Fruit fly (Drosophila melanogaster) whole organism, embryonic: ENCODE measurements around the gene Targ3.

Source experiments
- Adf1 ChIP-seq: fragments of 200-800 bp; sonication (Bioruptor generic); IDR thresholded peaks from 2 replicates; pipeline ENCODE4 v1.3.6; 2022; ENCODE audit warnings: missing biosample characterization, missing genetic modification characterization
- C15 ChIP-seq: fragments of 200-800 bp; sonication (Bioruptor generic); IDR thresholded peaks from 3 replicates; pipeline ENCODE4 v1.3.6; 2022; ENCODE audit warnings: missing biosample characterization, missing genetic modification characterization
- CG13894 ChIP-seq: fragments of 200-800 bp; sonication (Bioruptor generic); optimal IDR thresholded peaks from 3 replicates; lab custom pipeline; 2018; ENCODE audit warnings: missing biosample characterization, mild to moderate bottlenecking, missing genetic modification characterization, moderate library complexity
- CG16813 ChIP-seq: fragments of 200-800 bp; sonication (Bioruptor generic); IDR thresholded peaks from 3 replicates; pipeline ENCODE4 v1.3.6; 2022; ENCODE audit warnings: missing biosample characterization, missing genetic modification characterization; ENCODE audit not compliant: partially characterized antibody
- CG17385 ChIP-seq: fragments of 200-800 bp; sonication (Bioruptor generic); optimal IDR thresholded peaks from 3 replicates; lab custom pipeline; 2018; ENCODE audit warnings: missing biosample characterization, mild to moderate bottlenecking, missing genetic modification characterization
- CG2712 ChIP-seq: fragments of 200-800 bp; optimal IDR thresholded peaks from 3 replicates; lab custom pipeline; 2019; ENCODE audit warnings: missing biosample characterization, mild to moderate bottlenecking, missing genetic modification characterization, moderate library complexity
- CG3838 ChIP-seq: fragments of 200-800 bp; sonication (Bioruptor generic); optimal IDR thresholded peaks from 3 replicates; lab custom pipeline; 2016; ENCODE audit warnings: missing biosample characterization, missing genetic modification characterization
- CG42726 ChIP-seq: fragments of 200-800 bp; sonication (Bioruptor generic); IDR thresholded peaks from 2 replicates; pipeline ENCODE4 v1.3.6; 2022; ENCODE audit warnings: missing biosample characterization, missing genetic modification characterization; ENCODE audit not compliant: partially characterized antibody
- CG4820 ChIP-seq: fragments of 200-800 bp; sonication (Bioruptor generic); optimal IDR thresholded peaks from 3 replicates; lab custom pipeline; 2016; ENCODE audit warnings: missing biosample characterization, missing genetic modification characterization
- CG5180 ChIP-seq: fragments of 200-800 bp; sonication (Bioruptor generic); optimal IDR thresholded peaks from 3 replicates; lab custom pipeline; 2017; ENCODE audit warnings: missing biosample characterization, missing genetic modification characterization, mild to moderate bottlenecking, moderate library complexity, missing genetic modification reagents
- CG6175 ChIP-seq: fragments of 200-800 bp; sonication (Bioruptor generic); IDR thresholded peaks from 3 replicates; pipeline ENCODE4 v1.3.6; 2022; ENCODE audit warnings: missing biosample characterization, missing genetic modification characterization
- CG7556 ChIP-seq: fragments of 200-800 bp; sonication (Bioruptor generic); optimal IDR thresholded peaks from 2 replicates; lab custom pipeline; 2017; ENCODE audit warnings: missing biosample characterization, mild to moderate bottlenecking, missing genetic modification characterization
- CG7963 ChIP-seq: fragments of 200-800 bp; sonication (Bioruptor generic); IDR thresholded peaks from 3 replicates; pipeline ENCODE4 v1.3.6; 2022; ENCODE audit warnings: missing biosample characterization, missing genetic modification characterization; ENCODE audit not compliant: partially characterized antibody
- CG8924 ChIP-seq: fragments of 200-800 bp; optimal IDR thresholded peaks from 3 replicates; lab custom pipeline; 2019; ENCODE audit warnings: missing biosample characterization, mild to moderate bottlenecking, missing genetic modification characterization, moderate library complexity
- Camta ChIP-seq: fragments of 200-800 bp; sonication (Bioruptor generic); optimal IDR thresholded peaks from 2 replicates; lab custom pipeline; 2016; ENCODE audit warnings: missing biosample characterization, missing genetic modification characterization
- Dref ChIP-seq: fragments of 200-800 bp; sonication (Bioruptor generic); IDR thresholded peaks from 2 replicates; pipeline ENCODE4 v1.3.6; 2022; ENCODE audit warnings: missing biosample characterization, missing genetic modification characterization
- Ets97D ChIP-seq: fragments of 200-800 bp; sonication (Bioruptor generic); optimal IDR thresholded peaks from 3 replicates; lab custom pipeline; 2016; ENCODE audit warnings: missing biosample characterization, missing genetic modification characterization
- H2.0 ChIP-seq: fragments of 200-800 bp; sonication (Bioruptor generic); IDR thresholded peaks from 2 replicates; pipeline ENCODE4 v1.3.6; 2022; ENCODE audit warnings: missing biosample characterization, missing genetic modification characterization
- Hand ChIP-seq: fragments of 200-800 bp; sonication (Bioruptor generic); optimal IDR thresholded peaks from 2 replicates; lab custom pipeline; 2017; ENCODE audit warnings: mild to moderate bottlenecking, missing biosample characterization, missing genetic modification reagents, missing genetic modification characterization
- Hsf ChIP-seq: fragments of 200-800 bp; sonication (Bioruptor generic); optimal IDR thresholded peaks from 3 replicates; lab custom pipeline; 2016; ENCODE audit warnings: missing biosample characterization, missing genetic modification characterization
- MBD-R2 ChIP-seq: fragments of 200-800 bp; sonication (Bioruptor generic); IDR thresholded peaks from 2 replicates; pipeline ENCODE4 v1.3.6; 2022; ENCODE audit warnings: missing biosample characterization, missing genetic modification characterization
- Max ChIP-seq: fragments of 200-800 bp; sonication (Bioruptor generic); optimal IDR thresholded peaks from 2 replicates; lab custom pipeline; 2016; ENCODE audit warnings: missing biosample characterization, mild to moderate bottlenecking, missing genetic modification characterization
- NFAT ChIP-seq: fragments of 200-800 bp; sonication (Bioruptor generic); IDR thresholded peaks from 2 replicates; pipeline ENCODE4 v1.3.6; 2022; ENCODE audit warnings: missing biosample characterization, missing genetic modification characterization
- Ptx1 ChIP-seq: fragments of 200-800 bp; sonication (Bioruptor generic); IDR thresholded peaks from 2 replicates; pipeline ENCODE4 v1.3.6; 2022; ENCODE audit warnings: missing biosample characterization, missing genetic modification characterization
- Rx ChIP-seq: fragments of 200-800 bp; sonication (Bioruptor generic); IDR thresholded peaks from 2 replicates; pipeline ENCODE4 v1.3.6; 2022; ENCODE audit warnings: missing biosample characterization, missing genetic modification characterization
- Sin3A ChIP-seq: fragments of >200 bp; optimal IDR thresholded peaks from 2 replicates; lab custom pipeline; 2018
- Sox100B ChIP-seq: fragments of 200-800 bp; sonication (Bioruptor generic); optimal IDR thresholded peaks from 3 replicates; lab custom pipeline; 2018; ENCODE audit warnings: missing biosample characterization, mild to moderate bottlenecking, missing genetic modification characterization
- az2 ChIP-seq: fragments of 200-800 bp; sonication (Bioruptor generic); optimal IDR thresholded peaks from 3 replicates; lab custom pipeline; 2016; ENCODE audit warnings: missing biosample characterization, missing genetic modification characterization
- chn ChIP-seq: fragments of 200-800 bp; sonication (Bioruptor generic); optimal IDR thresholded peaks from 2 replicates; lab custom pipeline; 2016; ENCODE audit warnings: missing biosample characterization, missing genetic modification characterization
- corto ChIP-seq: fragments of 200-800 bp; sonication (Bioruptor generic); optimal IDR thresholded peaks from 2 replicates; lab custom pipeline; 2016; ENCODE audit warnings: missing biosample characterization, mild to moderate bottlenecking, missing genetic modification characterization, moderate library complexity
- cwo ChIP-seq: fragments of 200-800 bp; sonication (Bioruptor generic); optimal IDR thresholded peaks from 3 replicates; lab custom pipeline; 2017; ENCODE audit warnings: missing biosample characterization, missing genetic modification characterization, mild to moderate bottlenecking, moderate library complexity, missing genetic modification reagents
- danr ChIP-seq: fragments of 200-800 bp; sonication (Bioruptor generic); IDR thresholded peaks from 2 replicates; pipeline ENCODE4 v1.3.6; 2022; ENCODE audit warnings: missing biosample characterization, missing genetic modification characterization
- dati ChIP-seq: fragments of 200-800 bp; sonication (Bioruptor generic); IDR thresholded peaks from 2 replicates; pipeline ENCODE4 v1.3.6; 2022; ENCODE audit warnings: missing biosample characterization, missing genetic modification characterization
- dmrt11E ChIP-seq: fragments of 200-800 bp; sonication (Bioruptor generic); optimal IDR thresholded peaks from 3 replicates; lab custom pipeline; 2018; ENCODE audit warnings: missing biosample characterization, mild to moderate bottlenecking, missing genetic modification characterization, moderate library complexity
- dmrt99B ChIP-seq: fragments of 200-800 bp; sonication (Bioruptor generic); optimal IDR thresholded peaks from 2 replicates; lab custom pipeline; 2018; ENCODE audit warnings: missing biosample characterization, mild to moderate bottlenecking, missing genetic modification characterization, moderate library complexity
- eve ChIP-seq, 2 experiments: fragments of >200 bp; optimal IDR thresholded peaks; 2 replicates each; lab custom pipeline; 2017; ENCODE audit warnings: missing biosample characterization in 2 of 2, missing genetic modification characterization in 2 of 2
- fru ChIP-seq: fragments of >200 bp; optimal IDR thresholded peaks from 2 replicates; lab custom pipeline; 2017
- gsb-n ChIP-seq: fragments of 200-800 bp; sonication (Bioruptor generic); optimal IDR thresholded peaks from 3 replicates; lab custom pipeline; 2018; ENCODE audit warnings: missing biosample characterization, mild to moderate bottlenecking, missing genetic modification characterization
- insv ChIP-seq, 2 experiments: fragments of 200-800 bp; sonication (Bioruptor generic); optimal IDR thresholded peaks; 3 replicates each; lab custom pipeline; 2016 to 2018; ENCODE audit warnings: missing biosample characterization in 2 of 2, missing genetic modification characterization in 2 of 2
- jigr1 ChIP-seq: fragments of 200-800 bp; sonication (Bioruptor generic); IDR thresholded peaks from 3 replicates; pipeline ENCODE4 v1.3.6; 2022; ENCODE audit warnings: missing biosample characterization, missing genetic modification characterization
- jumu ChIP-seq: fragments of 200-800 bp; sonication (Bioruptor generic); optimal IDR thresholded peaks from 3 replicates; lab custom pipeline; 2016; ENCODE audit warnings: missing biosample characterization, missing genetic modification characterization
- klu ChIP-seq: fragments of 200-800 bp; sonication (Bioruptor generic); IDR thresholded peaks from 2 replicates; pipeline ENCODE4 v1.3.6; 2022; ENCODE audit warnings: missing biosample characterization, missing genetic modification characterization
- luna ChIP-seq: fragments of 200-800 bp; sonication (Bioruptor generic); optimal IDR thresholded peaks from 2 replicates; lab custom pipeline; 2016; ENCODE audit warnings: missing biosample characterization, missing genetic modification characterization
- prd ChIP-seq, 3 experiments: fragments of >200 bp in 2 of 3; fragments of 200-800 bp in 1 of 3; sonication (Bioruptor generic) in 1 of 3; optimal IDR thresholded peaks in 2 of 3; IDR thresholded peaks in 1 of 3; 2 replicates in 2 of 3; 3 replicates in 1 of 3; pipeline versions ENCODE4 v1.3.6 to Lab custom; 2017 to 2022; ENCODE audit warnings: missing biosample characterization in 1 of 3, missing genetic modification characterization in 1 of 3
- ro ChIP-seq: fragments of 200-800 bp; sonication (Bioruptor generic); IDR thresholded peaks from 2 replicates; pipeline ENCODE4 v1.3.6; 2022; ENCODE audit warnings: missing biosample characterization, missing genetic modification characterization
- sisA ChIP-seq: fragments of 200-800 bp; sonication (Bioruptor generic); IDR thresholded peaks from 2 replicates; pipeline ENCODE4 v1.3.6; 2022; ENCODE audit warnings: missing biosample characterization, missing genetic modification characterization
- slbo ChIP-seq: fragments of 200-800 bp; sonication (Bioruptor generic); IDR thresholded peaks from 2 replicates; pipeline ENCODE4 v1.3.6; 2022; ENCODE audit warnings: missing biosample characterization, missing genetic modification characterization
- stc ChIP-seq: fragments of 200-800 bp; sonication (Bioruptor generic); IDR thresholded peaks from 2 replicates; pipeline ENCODE4 v1.3.6; 2022; ENCODE audit warnings: missing biosample characterization, missing genetic modification characterization
- sug ChIP-seq: fragments of 200-800 bp; optimal IDR thresholded peaks from 2 replicates; lab custom pipeline; 2019; ENCODE audit warnings: missing biosample characterization, mild to moderate bottlenecking, missing genetic modification characterization, moderate library complexity
- tll ChIP-seq, 2 experiments: fragments of 200-800 bp in 1 of 2; fragments of >200 bp in 1 of 2; sonication (Bioruptor generic) in 1 of 2; optimal IDR thresholded peaks; 2 replicates each; lab custom pipeline; 2017 to 2019; ENCODE audit warnings: missing biosample characterization in 2 of 2, missing genetic modification characterization in 2 of 2, mild to moderate bottlenecking in 1 of 2, moderate library complexity in 1 of 2
- vfl ChIP-seq: fragments of 200-800 bp; sonication (Bioruptor generic); optimal IDR thresholded peaks from 2 replicates; lab custom pipeline; 2016; ENCODE audit warnings: missing biosample characterization, missing genetic modification characterization

The Targ3 gene

dm6 chr3L:21171905-21172304, 24.7 kb upstream of the Targ3 start, which contains the start of gene Ac78C (continued):
- TF ChIP-seq H2.0 (GFP tag; lab: Robert Waterston, UW) (peak; percentile 77), corto (GFP tag; lab: Kevin White, UChicago) (no peak), Adf1 (GFP tag; lab: Robert Waterston, UW) (peak; percentile 72), dmrt11E (tag; lab: Kevin White, UChicago) (no peak), Ptx1 (GFP tag; lab: Robert Waterston, UW) (peak; percentile 88), dmrt99B (tag; lab: Kevin White, UChicago) (peak; percentile 84), klu (GFP tag; lab: Robert Waterston, UW) (peak; percentile 66), NFAT (peak; percentile 95), Ets97D (peak; percentile 69), tll (GFP tag; optimal IDR thresholded peaks at IDR 0.05; lab: Kevin White, UChicago) (no peak), CG17385 (GFP tag; lab: Kevin White, UChicago) (peak; percentile 71), chn (peak; percentile 69), az2 (GFP tag; lab: Kevin White, UChicago) (peak; percentile 66), fru (lab: Kevin White, UChicago) (no peak), eve (GFP tag; optimal IDR thresholded peaks at IDR 0.05; lab: Kevin White, UChicago) (no peak), Camta (GFP tag; lab: Kevin White, UChicago) (peak; percentile 78), Dref (GFP tag; lab: Robert Waterston, UW) (peak; percentile 32), Sox100B (peak; percentile 62), Rx (peak; percentile 68), MBD-R2 (GFP tag; lab: Robert Waterston, UW) (no peak; the same call in none of the 2 replicates), CG3838 (GFP tag; lab: Kevin White, UChicago) (peak; percentile 30), C15 (peak; percentile 74; the same call in 2 of the 3 replicates), ro (GFP tag; lab: Robert Waterston, UW) (peak; percentile 43), CG7963 (GFP tag; lab: Robert Waterston, UW) (no peak), CG5180 (GFP tag; lab: Kevin White, UChicago) (peak; percentile 93), CG6175 (GFP tag; lab: Robert Waterston, UW) (peak; percentile 82; the same call in 2 of the 3 replicates), luna (GFP tag; lab: Kevin White, UChicago) (peak; percentile 88), Hand (GFP tag; lab: Kevin White, UChicago) (peak; percentile 89), jumu (GFP tag; lab: Kevin White, UChicago) (peak; percentile 85), vfl (peak; percentile 91), cwo (GFP tag; lab: Kevin White, UChicago) (peak; percentile 80), insv (GFP tag; optimal IDR thresholded peaks at IDR 0.05; lab: Kevin White, UChicago) (peak in 1 of 2 experiments; percentile 33), CG7556 (GFP tag; lab: Kevin White, UChicago) (peak; percentile 27), Max (peak; percentile 65), CG2712 (tag; lab: Kevin White, UChicago) (no peak), CG16813 (peak; percentile 55; the same call in 2 of the 3 replicates), Hsf (GFP tag; lab: Kevin White, UChicago) (peak; percentile 77), Sin3A (lab: Kevin White, UChicago) (no peak), gsb-n (tag; lab: Kevin White, UChicago) (no peak), sisA (GFP tag; lab: Robert Waterston, UW) (peak; percentile 85), slbo (GFP tag; lab: Robert Waterston, UW) (peak; percentile 93), jigr1 (GFP tag; lab: Robert Waterston, UW) (peak; percentile 39; the same call in 1 of the 3 replicates), danr (GFP tag; lab: Robert Waterston, UW) (peak; percentile 69), prd (optimal IDR thresholded peaks at IDR 0.05; lab: Kevin White, UChicago) (no peak), prd (GFP tag; IDR thresholded peaks at IDR 0.05; lab: Robert Waterston, UW) (peak; percentile 81), sug (tag; lab: Kevin White, UChicago) (peak; percentile 92), CG42726 (GFP tag; lab: Robert Waterston, UW) (0 out of 2 replicates have a peak, but pooled peaks have one; percentile 29), stc (GFP tag; lab: Robert Waterston, UW) (peak; percentile 68; the same call in 1 of the 2 replicates), CG8924 (no peak), CG13894 (tag; lab: Kevin White, UChicago) (peak; percentile 96), CG4820 (GFP tag; lab: Kevin White, UChicago) (peak; percentile 64), dati (GFP tag; lab: Robert Waterston, UW) (no peak)
